Fruit fly (Drosophila melanogaster): Measurements from ENCODE around the gene IKKbeta.

The IKKbeta gene

DNA sequence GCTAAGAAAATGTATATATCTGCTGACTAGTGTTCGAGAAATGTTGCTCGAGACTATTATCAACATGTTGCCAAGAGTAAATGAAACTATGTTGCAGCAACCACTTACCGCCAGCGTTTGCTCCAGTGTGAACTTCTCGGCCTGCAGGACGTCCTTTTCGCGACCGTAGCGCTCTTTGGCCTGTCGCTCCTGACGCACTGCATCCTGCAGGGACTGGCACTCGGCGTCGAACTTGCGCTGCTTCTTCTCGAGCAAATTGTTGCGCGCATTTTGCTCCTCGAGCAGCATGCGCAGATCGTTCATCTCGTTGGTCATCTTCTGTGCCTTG is 23.3 kb upstream of the IKKbeta start:
- no peak for TF ChIP-seq CG8478 (optimal IDR thresholded peaks at IDR 0.05)
- no peak for TF ChIP-seq EcR (GFP tag; optimal IDR thresholded peaks at IDR 0.05)
- no peak for TF ChIP-seq usp (GFP tag; optimal IDR thresholded peaks at IDR 0.05)
- TF ChIP-seq psq (optimal IDR thresholded peaks at IDR 0.05), result no peak
- TF ChIP-seq Dll (optimal IDR thresholded peaks at IDR 0.05), result no peak
- no peak for TF ChIP-seq pan (optimal IDR thresholded peaks at IDR 0.05)

DNA sequence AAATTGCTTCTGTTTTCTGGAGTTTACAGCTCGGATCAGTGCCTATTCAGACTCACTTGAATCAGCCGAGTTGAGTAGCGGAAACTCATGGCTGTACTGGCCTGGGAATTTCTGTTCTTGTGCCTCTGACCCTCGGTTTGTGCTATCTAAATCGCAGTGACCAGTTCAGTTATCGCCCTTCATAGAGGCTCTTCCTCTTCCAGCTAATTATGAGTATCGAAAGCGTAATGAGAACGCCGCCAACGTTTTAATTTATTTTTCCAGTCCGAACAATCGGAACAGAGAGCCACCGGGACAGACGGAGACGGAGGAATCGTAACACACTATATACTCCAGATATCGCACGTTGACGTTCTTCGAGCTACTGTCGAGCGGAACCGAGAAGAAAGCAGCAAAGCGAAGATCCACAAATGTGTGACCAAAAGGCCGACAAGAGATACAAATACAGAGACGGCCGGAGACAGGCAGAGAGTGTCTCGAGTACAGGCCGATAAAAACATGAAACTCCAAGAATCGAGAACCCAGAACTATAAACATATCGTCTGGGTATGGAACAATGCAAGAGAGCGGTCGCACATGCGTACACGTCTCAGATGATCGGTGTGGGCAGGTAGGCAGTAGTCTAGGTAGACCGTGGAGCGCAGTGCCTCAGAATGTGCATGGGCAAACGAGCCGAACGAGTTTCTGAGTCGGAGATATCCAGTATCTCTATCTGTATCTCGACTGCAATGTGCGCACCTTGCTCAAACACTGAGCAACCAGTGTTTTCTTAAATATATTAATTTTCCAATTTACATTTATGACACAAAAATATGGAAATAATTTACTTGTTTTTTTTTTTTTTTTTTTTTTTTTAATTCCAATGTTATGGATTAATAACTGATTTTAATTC is 22.7 kb upstream of the IKKbeta start:
- no peak for TF ChIP-seq CG8478 (optimal IDR thresholded peaks at IDR 0.05)
- TF ChIP-seq EcR (GFP tag; optimal IDR thresholded peaks at IDR 0.05), result no peak
- no peak for TF ChIP-seq Dll (optimal IDR thresholded peaks at IDR 0.05)

DNA sequence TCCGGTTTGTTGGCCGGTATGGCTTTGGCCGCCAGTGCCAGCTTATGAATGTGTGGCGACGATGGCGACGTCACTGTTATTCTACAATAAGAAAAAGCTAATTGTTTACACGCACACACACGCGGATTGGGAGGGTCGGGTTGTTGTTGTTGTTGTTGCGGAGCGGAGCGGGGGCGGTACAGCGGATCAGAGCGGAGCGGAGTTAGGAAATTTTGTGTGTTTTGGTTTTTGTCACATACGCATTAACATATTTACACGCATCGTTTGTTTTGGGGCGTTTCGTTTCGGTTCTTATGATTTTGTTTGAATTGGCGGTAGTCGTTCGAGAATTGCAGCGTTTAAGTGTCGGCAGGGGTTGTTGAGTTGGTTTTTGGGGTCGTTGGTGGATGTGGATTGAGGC is 20.0 kb upstream of the IKKbeta start:
- TF ChIP-seq CG8478 (optimal IDR thresholded peaks at IDR 0.05), result no peak
- TF ChIP-seq EcR (GFP tag; optimal IDR thresholded peaks at IDR 0.05), result no peak
- TF ChIP-seq psq (optimal IDR thresholded peaks at IDR 0.05), result no peak
- TF ChIP-seq usp (GFP tag; optimal IDR thresholded peaks at IDR 0.05), result no peak
- TF ChIP-seq pan (optimal IDR thresholded peaks at IDR 0.05), result no peak
- TF ChIP-seq Dll (optimal IDR thresholded peaks at IDR 0.05), result no peak

DNA sequence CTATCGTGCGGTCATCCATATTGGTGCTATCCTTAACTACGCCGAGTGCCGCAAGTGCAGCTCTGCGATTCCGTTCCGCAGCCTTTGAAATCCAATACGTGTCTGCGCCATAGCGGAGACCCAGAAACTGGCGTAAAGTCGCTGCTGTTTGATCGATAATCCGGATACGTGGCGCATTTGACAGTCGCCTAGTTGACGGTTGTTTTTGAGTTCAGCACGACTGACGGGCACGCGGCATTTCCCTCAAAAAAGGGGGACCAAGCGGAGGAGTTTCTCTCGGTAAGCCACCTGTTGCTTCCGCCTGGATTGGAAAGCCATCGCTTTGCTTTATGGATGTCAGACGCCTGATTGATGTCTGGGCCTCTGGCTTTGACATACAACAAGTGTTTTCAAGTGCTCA is 18.3 kb upstream of the IKKbeta start, which contains the start of gene CG10185:
Gene CG10185 (minus strand): TSS at position 101 of the 400 bp plus-strand sequence.
- TF ChIP-seq Dll (optimal IDR thresholded peaks at IDR 0.05), result no peak
- TF ChIP-seq pan (optimal IDR thresholded peaks at IDR 0.05), result no peak
- no peak for TF ChIP-seq psq (optimal IDR thresholded peaks at IDR 0.05)
- TF ChIP-seq EcR (GFP tag; optimal IDR thresholded peaks at IDR 0.05), result no peak
- no peak for TF ChIP-seq CG8478 (optimal IDR thresholded peaks at IDR 0.05)
- TF ChIP-seq usp (GFP tag; optimal IDR thresholded peaks at IDR 0.05), result no peak

DNA sequence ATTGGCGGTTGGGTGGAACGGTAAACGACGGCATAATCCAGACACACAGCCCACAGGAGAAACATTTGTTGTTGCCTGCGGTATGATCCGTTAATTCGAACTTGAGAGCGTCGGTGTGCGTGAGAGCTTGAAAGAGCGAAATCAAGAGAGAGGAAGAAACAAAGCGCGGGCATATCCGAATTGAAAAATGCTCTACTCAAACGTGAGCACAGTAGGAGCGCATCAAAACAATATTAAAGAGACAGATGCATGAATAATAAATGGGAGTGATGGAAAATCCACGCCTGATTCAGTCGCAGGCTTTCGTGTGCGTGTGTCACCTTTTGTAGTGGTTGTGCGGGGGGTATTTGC is 2.1 kb upstream of the IKKbeta start:
- TF ChIP-seq pan (optimal IDR thresholded peaks at IDR 0.05) (no peak), Dll (optimal IDR thresholded peaks at IDR 0.05) (no peak), usp (GFP tag; optimal IDR thresholded peaks at IDR 0.05) (no peak), CG8478 (optimal IDR thresholded peaks at IDR 0.05) (no peak), EcR (GFP tag; optimal IDR thresholded peaks at IDR 0.05) (no peak), psq (optimal IDR thresholded peaks at IDR 0.05) (no peak)

DNA sequence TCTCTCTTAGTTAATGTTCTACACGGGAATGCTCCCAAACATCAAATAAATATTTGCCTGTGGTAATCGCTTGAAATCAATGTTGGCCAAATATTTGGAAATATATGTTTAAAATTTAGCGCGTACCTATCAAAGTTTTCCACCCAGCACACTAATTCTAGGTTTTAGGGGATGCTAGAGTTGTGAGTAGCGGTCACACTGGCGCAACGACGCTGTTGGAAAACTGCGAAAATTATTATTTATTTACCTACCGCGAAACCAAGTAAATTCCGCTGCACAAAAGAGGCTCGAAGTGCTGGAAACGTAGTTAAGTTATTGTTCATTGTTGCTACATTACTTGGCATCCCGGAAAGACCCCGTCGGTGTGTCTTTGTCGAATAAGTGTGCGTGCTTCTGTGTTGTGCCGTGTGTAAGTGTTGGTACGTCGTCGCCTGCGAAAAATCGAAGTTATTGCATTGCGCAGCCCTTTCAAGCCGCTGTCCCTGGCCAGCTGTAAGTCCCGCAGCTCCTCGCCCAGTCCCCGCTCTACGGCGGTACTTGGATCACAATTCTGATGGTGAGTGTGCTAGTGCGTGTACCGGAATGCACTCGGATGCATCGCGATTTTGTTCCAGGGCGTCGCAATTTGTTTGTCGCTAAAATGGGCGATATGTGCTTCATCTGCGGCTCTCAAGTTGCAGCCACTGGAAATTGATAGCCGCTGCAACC is 1.6 kb upstream of the IKKbeta start, which contains the start of gene msps:
Gene msps (plus strand): TSS at position 181 of the 708 bp plus-strand sequence.
- TF ChIP-seq CG8478 (optimal IDR thresholded peaks at IDR 0.05) (no peak), EcR (GFP tag; optimal IDR thresholded peaks at IDR 0.05) (no peak), psq (optimal IDR thresholded peaks at IDR 0.05) (no peak), usp (GFP tag; optimal IDR thresholded peaks at IDR 0.05) (no peak), Dll (optimal IDR thresholded peaks at IDR 0.05) (no peak), pan (optimal IDR thresholded peaks at IDR 0.05) (no peak)

DNA sequence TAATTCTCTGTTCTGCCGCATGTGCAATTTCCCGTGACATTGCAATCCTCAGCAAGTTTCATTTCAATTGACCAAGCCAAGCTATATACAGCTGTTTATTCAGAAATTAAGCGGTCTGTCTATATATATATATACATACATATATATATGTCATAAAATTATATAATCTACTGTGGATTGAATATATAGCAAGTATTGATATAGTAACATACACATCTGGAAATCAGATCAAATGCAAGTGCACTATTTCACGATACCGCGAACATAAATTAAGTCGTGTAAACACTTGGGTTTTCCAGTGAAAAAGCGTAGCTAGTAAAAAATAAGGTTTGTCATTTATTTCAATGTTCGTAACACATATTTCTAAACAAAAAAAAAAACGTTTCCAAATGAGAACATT is 3.2 kb downstream of the IKKbeta start, which contains the start of gene Jhbp5:
Gene Jhbp5 (minus strand): TSS at position 101 of the 400 bp plus-strand sequence.
- TF ChIP-seq CG8478 (optimal IDR thresholded peaks at IDR 0.05) (no peak), usp (GFP tag; optimal IDR thresholded peaks at IDR 0.05) (no peak), Dll (optimal IDR thresholded peaks at IDR 0.05) (no peak), pan (optimal IDR thresholded peaks at IDR 0.05) (no peak), psq (optimal IDR thresholded peaks at IDR 0.05) (no peak)

DNA sequence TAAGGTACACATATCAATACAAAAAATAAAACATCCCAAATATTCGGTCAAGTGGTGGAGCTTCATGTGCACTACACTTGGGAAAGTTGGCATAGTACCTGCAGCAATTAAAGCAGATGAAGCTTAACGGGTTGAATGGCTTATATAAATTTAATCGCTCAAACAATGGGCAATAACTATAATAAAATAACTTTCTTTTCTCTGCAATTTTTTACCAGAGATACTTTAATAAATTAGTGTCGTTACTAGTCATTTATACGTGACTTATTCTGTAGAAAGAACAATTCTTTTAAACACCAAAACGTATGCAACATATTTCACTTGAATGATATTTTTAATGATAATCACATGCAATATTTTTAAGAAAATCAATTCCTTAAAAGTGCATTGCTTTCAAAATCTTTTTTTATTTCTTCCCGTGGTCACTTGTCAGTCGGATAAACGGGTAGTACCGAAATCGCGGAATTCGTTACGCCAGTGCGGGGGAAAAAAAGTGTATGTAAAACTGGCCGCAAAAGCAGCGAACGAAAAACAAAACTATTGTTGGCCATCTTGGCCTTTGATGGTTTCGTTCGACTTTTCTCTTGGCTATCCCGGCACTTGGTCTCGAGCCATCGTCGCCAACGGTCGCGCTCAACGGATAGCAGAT is 6.2 kb downstream of the IKKbeta start, which contains the start of gene Jhbp4:
Gene Jhbp4 (plus strand): TSS at position 599 of the 649 bp plus-strand sequence.
- TF ChIP-seq CG8478 (optimal IDR thresholded peaks at IDR 0.05) (no peak), psq (optimal IDR thresholded peaks at IDR 0.05) (no peak), EcR (GFP tag; optimal IDR thresholded peaks at IDR 0.05) (no peak), Dll (optimal IDR thresholded peaks at IDR 0.05) (no peak), pan (optimal IDR thresholded peaks at IDR 0.05) (no peak), usp (GFP tag; optimal IDR thresholded peaks at IDR 0.05) (no peak)

DNA sequence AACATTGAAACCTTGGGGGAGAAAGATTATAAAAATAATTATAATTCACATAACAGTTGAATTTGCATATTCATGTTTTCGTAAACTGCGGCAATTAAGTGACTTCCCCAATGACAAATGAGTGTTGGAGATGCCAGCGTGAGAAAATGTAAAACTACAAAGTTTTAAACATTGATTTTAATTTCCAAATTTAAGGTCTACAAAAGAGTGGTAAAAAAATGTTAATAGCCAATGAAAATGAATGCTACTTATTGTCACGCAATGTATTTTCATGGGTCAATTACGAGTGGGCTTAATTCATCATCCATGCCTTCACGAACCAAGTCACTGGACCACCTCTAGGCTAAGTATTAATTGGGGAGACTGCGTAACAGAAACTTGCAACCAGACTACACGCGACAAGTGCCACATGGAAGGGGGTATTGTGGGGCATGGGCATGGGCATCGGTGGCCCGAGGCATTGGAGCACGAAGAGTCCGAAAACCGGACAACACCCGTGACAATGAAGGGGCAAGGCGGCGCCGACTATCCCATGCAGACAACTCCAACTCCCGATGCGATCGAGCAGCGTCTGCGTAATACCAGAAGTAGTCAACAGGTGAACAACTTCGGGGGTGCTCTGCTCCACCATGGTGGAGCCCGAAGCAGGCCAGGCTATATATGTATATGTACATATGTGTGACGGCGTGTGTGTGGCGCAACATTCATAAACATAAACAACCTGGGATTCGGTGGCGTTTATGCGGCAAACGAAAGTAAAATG is 6.9 kb downstream of the IKKbeta start:
- TF ChIP-seq EcR (GFP tag; optimal IDR thresholded peaks at IDR 0.05), result peak in 1 of 2 experiments; percentile 34
- no peak for TF ChIP-seq psq (optimal IDR thresholded peaks at IDR 0.05)

DNA sequence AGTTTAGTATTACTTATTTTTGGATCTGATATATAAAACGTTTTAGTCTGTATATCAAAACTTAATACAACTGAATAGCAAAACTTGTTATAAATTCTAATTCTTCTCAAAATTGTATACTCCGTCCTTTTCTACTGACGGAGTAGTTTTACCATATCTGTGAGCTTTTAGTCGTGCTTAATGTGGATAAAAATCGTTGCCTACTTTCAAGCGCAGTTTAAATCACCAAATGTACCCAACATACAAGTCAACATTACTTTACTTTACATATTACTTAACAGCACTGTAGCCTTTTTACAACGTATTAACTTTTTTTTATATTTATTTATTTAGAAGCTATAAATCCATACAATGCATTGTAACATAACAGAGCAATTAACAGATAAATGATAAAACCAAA is 8.3 kb downstream of the IKKbeta start:
- no peak for TF ChIP-seq CG8478 (optimal IDR thresholded peaks at IDR 0.05)
- TF ChIP-seq Dll (optimal IDR thresholded peaks at IDR 0.05), result no peak
- TF ChIP-seq usp (GFP tag; optimal IDR thresholded peaks at IDR 0.05), result no peak
- TF ChIP-seq EcR (GFP tag; optimal IDR thresholded peaks at IDR 0.05), result no peak
- no peak for TF ChIP-seq psq (optimal IDR thresholded peaks at IDR 0.05)
- no peak for TF ChIP-seq pan (optimal IDR thresholded peaks at IDR 0.05)

DNA sequence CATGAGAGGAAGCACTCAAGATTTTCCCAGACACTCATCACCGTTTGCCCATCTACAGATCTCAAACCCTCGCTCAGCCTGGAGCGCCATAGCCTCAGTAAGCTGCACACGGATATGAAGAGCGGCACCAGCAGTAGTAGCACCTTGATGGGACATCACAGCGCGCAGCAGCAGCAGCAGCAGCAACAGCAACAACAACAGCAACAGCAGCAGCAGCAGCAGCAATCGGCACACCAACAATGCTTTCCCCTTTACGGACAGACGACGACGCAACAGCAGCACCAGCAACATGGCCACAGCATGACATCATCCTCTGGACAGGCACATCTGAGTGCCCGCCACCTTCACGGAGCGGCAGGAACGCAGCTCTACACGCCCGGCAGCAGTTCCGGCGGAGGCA is 9.7 kb downstream of the IKKbeta start:
- TF ChIP-seq usp (GFP tag; optimal IDR thresholded peaks at IDR 0.05) (no peak), Dll (optimal IDR thresholded peaks at IDR 0.05) (no peak)
